Fruit fly (Drosophila melanogaster): Measurements from ENCODE around the gene Nup133.

Gene Nup133

dm6 chr3R:22724149-22724973, 34.0 kb downstream of the Nup133 start, which contains the start of gene Irp-1A (continued):
- peak; percentile 63 for TF ChIP-seq Nf-YC (tag; optimal IDR thresholded peaks at IDR 0.05)
- peak; percentile 83 for TF ChIP-seq YL-1 (GFP tag; optimal IDR thresholded peaks at IDR 0.05)
- peak; percentile 78 for TF ChIP-seq CG15514 (GFP tag; optimal IDR thresholded peaks at IDR 0.05)
- no peak for TF ChIP-seq ac (GFP tag; optimal IDR thresholded peaks at IDR 0.05)
- TF ChIP-seq CG16815 (GFP tag; optimal IDR thresholded peaks at IDR 0.05), result peak; percentile 12
- no peak for TF ChIP-seq CG2889 (GFP tag; IDR thresholded peaks at IDR 0.05)
- peak; percentile 71 for TF ChIP-seq Ada2b (GFP tag; IDR thresholded peaks at IDR 0.05)
- TF ChIP-seq Dbx (GFP tag; IDR thresholded peaks at IDR 0.05), result peak; percentile 76; the same call in 2 of the 3 replicates
- TF ChIP-seq scrt (GFP tag; optimal IDR thresholded peaks at IDR 0.05), result peak; percentile 37
- TF ChIP-seq CG9215 (GFP tag; IDR thresholded peaks at IDR 0.05), result peak; percentile 42; the same call in 1 of the 2 replicates
- peak; percentile 86 for TF ChIP-seq CG15269 (tag; optimal IDR thresholded peaks at IDR 0.05)
- TF ChIP-seq Oli (tag; optimal IDR thresholded peaks at IDR 0.05), result peak; percentile 58
- peak; percentile 67 for TF ChIP-seq run (tag; optimal IDR thresholded peaks at IDR 0.05)
- TF ChIP-seq CG17802 (tag; optimal IDR thresholded peaks at IDR 0.05), result no peak
- peak; percentile 71 for TF ChIP-seq CG3847 (GFP tag; IDR thresholded peaks at IDR 0.05)
- TF ChIP-seq Neu2 (GFP tag; optimal IDR thresholded peaks at IDR 0.05; ENCODE audit: borderline replicate concordance), result no peak
- TF ChIP-seq kay (GFP tag; optimal IDR thresholded peaks at IDR 0.05), result peak; percentile 64
- TF ChIP-seq CG9817 (tag; optimal IDR thresholded peaks at IDR 0.05), result peak; percentile 59
- TF ChIP-seq CG2712 (tag; optimal IDR thresholded peaks at IDR 0.05), result peak; percentile 85
- TF ChIP-seq CG12769 (tag; optimal IDR thresholded peaks at IDR 0.05), result no peak
- TF ChIP-seq CG7357 (GFP tag; IDR thresholded peaks at IDR 0.05), result no peak
- peak; percentile 37 for TF ChIP-seq Fer2 (tag; optimal IDR thresholded peaks at IDR 0.05)
- peak; percentile 32; the same call in 1 of the 2 replicates for TF ChIP-seq peb (GFP tag; IDR thresholded peaks at IDR 0.05)
- TF ChIP-seq jing (GFP tag; optimal IDR thresholded peaks at IDR 0.05), result no peak
- no peak for TF ChIP-seq sc (optimal IDR thresholded peaks at IDR 0.05)
- TF ChIP-seq sc (GFP tag; optimal IDR thresholded peaks at IDR 0.05), result no peak
- TF ChIP-seq CG17186 (GFP tag; optimal IDR thresholded peaks at IDR 0.05), result no peak
- peak; percentile 85 for TF ChIP-seq Opbp (GFP tag; IDR thresholded peaks at IDR 0.05; ENCODE audit: partially characterized antibody)
- TF ChIP-seq slp2 (GFP tag; optimal IDR thresholded peaks at IDR 0.05), result no peak
- peak; percentile 51 to 69 for TF ChIP-seq dpn (GFP tag; optimal IDR thresholded peaks at IDR 0.05)
- TF ChIP-seq CG6813 (GFP tag; optimal IDR thresholded peaks at IDR 0.05), result peak; percentile 52
- TF ChIP-seq prd (optimal IDR thresholded peaks at IDR 0.05), result no peak
- TF ChIP-seq prd (GFP tag; IDR thresholded peaks at IDR 0.05), result peak; percentile 71
- TF ChIP-seq Dref (GFP tag; IDR thresholded peaks at IDR 0.05), result peak; percentile 81
- peak; percentile 73 for TF ChIP-seq CG17385 (GFP tag; optimal IDR thresholded peaks at IDR 0.05)
- TF ChIP-seq CG10431 (GFP tag; optimal IDR thresholded peaks at IDR 0.05), result peak; percentile 7
- no peak for TF ChIP-seq ftz-f1 (GFP tag; optimal IDR thresholded peaks at IDR 0.05)
- TF ChIP-seq CG13424 (tag; optimal IDR thresholded peaks at IDR 0.05), result peak; percentile 81
- peak; percentile 78 for TF ChIP-seq oc (tag; optimal IDR thresholded peaks at IDR 0.05)
- TF ChIP-seq grn (GFP tag; optimal IDR thresholded peaks at IDR 0.05), result no peak
- TF ChIP-seq CG10543 (GFP tag; optimal IDR thresholded peaks at IDR 0.05), result peak; percentile 42
- TF ChIP-seq CG3407 (GFP tag; optimal IDR thresholded peaks at IDR 0.05), result peak; percentile 44
- TF ChIP-seq wek (GFP tag; optimal IDR thresholded peaks at IDR 0.05), result no peak
- peak; percentile 60 for TF ChIP-seq E2f2 (GFP tag; IDR thresholded peaks at IDR 0.05)
- TF ChIP-seq fd64A (GFP tag; optimal IDR thresholded peaks at IDR 0.05), result no peak
- TF ChIP-seq Max (GFP tag; optimal IDR thresholded peaks at IDR 0.05), result peak; percentile 56
- TF ChIP-seq D19A (tag; optimal IDR thresholded peaks at IDR 0.05), result peak; percentile 78
- TF ChIP-seq CG6765 (GFP tag; optimal IDR thresholded peaks at IDR 0.05), result peak; percentile 58
